Worm (Caenorhabditis elegans) whole organism, L1 larva: ENCODE results near the gene alh-2.

Source experiments
- F16B12.6 ChIP-seq: fragments of 150-350 bp; optimal IDR thresholded peaks from 2 replicates; lab custom pipeline; 2014; ENCODE audit warnings: missing biosample characterization, missing genetic modification characterization
- Y116A8C.19 ChIP-seq: sonication (generic microtip); optimal IDR thresholded peaks from 2 replicates; lab custom pipeline; 2016; ENCODE audit warnings: missing compliant biosample characterization, missing genetic modification characterization, borderline replicate concordance
- aha-1 ChIP-seq: fragments of 150-350 bp; optimal IDR thresholded peaks from 2 replicates; lab custom pipeline; 2014; ENCODE audit warnings: missing biosample characterization, missing genetic modification characterization
- alr-1 ChIP-seq: fragments of 200-800 bp; sonication (Bioruptor generic); optimal IDR thresholded peaks from 2 replicates; lab custom pipeline; 2018; ENCODE audit warnings: borderline replicate concordance, mild to moderate bottlenecking, missing genetic modification characterization, missing compliant biosample characterization
- ceh-63 ChIP-seq: fragments of 200-800 bp; sonication (Bioruptor generic); optimal IDR thresholded peaks from 2 replicates; lab custom pipeline; 2018; ENCODE audit warnings: mild to moderate bottlenecking, missing genetic modification characterization, missing compliant biosample characterization
- ceh-8 ChIP-seq: fragments of 200-800 bp; sonication (Bioruptor generic); optimal IDR thresholded peaks from 2 replicates; lab custom pipeline; 2018; ENCODE audit warnings: mild to moderate bottlenecking, missing genetic modification characterization, moderate library complexity, missing compliant biosample characterization
- ceh-82 ChIP-seq, 3 experiments: fragments of 150-350 bp in 1 of 3; sonication (generic microtip) in 2 of 3; optimal IDR thresholded peaks; 2 replicates each; lab custom pipeline; 2014 to 2017; ENCODE audit warnings: missing biosample characterization in 3 of 3, missing genetic modification characterization in 3 of 3
- ceh-90 ChIP-seq: sonication (generic microtip); optimal IDR thresholded peaks from 2 replicates; lab custom pipeline; 2016; ENCODE audit warnings: missing genetic modification characterization, missing compliant biosample characterization
- dpl-1 ChIP-seq, 3 experiments: fragments of 150-350 bp in 2 of 3; sonication (generic microtip) in 1 of 3; optimal IDR thresholded peaks; 2 replicates each; lab custom pipeline; 2014 to 2017; ENCODE audit warnings: missing biosample characterization in 3 of 3, missing genetic modification characterization in 3 of 3, missing genetic modification reagents in 3 of 3
- efl-1 ChIP-seq, 4 experiments: fragments of 150-350 bp; optimal IDR thresholded peaks in 3 of 4; peaks in 1 of 4; 1 replicate in 1 of 4; 2 replicates in 3 of 4; lab custom pipeline; 2014; ENCODE audit warnings: missing biosample characterization in 2 of 4, missing genetic modification characterization in 2 of 4, missing genetic modification reagents in 2 of 4
- egl-27 ChIP-seq, 2 experiments: fragments of 150-350 bp in 1 of 2; sonication (generic microtip); optimal IDR thresholded peaks; 3 replicates each; lab custom pipeline; 2017 to 2018; ENCODE audit warnings: missing biosample characterization in 2 of 2, missing genetic modification characterization in 2 of 2, missing genetic modification reagents in 2 of 2
- elt-2 ChIP-seq: sonication (generic microtip); optimal IDR thresholded peaks from 2 replicates; lab custom pipeline; 2016; ENCODE audit warnings: missing genetic modification characterization, mild to moderate bottlenecking, inconsistent platforms, missing compliant biosample characterization, missing genetic modification reagents
- ets-5 ChIP-seq: fragments of 200-800 bp; sonication (Bioruptor generic); IDR thresholded peaks from 2 replicates; pipeline ENCODE4 v1.3.6; 2022; ENCODE audit warnings: missing genetic modification characterization, missing compliant biosample characterization
- fkh-4 ChIP-seq: sonication (generic microtip); optimal IDR thresholded peaks from 2 replicates; lab custom pipeline; 2016; ENCODE audit warnings: missing compliant biosample characterization, missing genetic modification characterization, borderline replicate concordance
- fkh-8 ChIP-seq: sonication (generic microtip); optimal IDR thresholded peaks from 2 replicates; lab custom pipeline; 2016; ENCODE audit warnings: mild to moderate bottlenecking, missing genetic modification characterization, missing compliant biosample characterization
- fos-1 ChIP-seq: fragments of 150-350 bp; optimal IDR thresholded peaks from 2 replicates; lab custom pipeline; 2014; ENCODE audit warnings: missing biosample characterization, missing genetic modification characterization
- grh-1 ChIP-seq: fragments of 200-800 bp; sonication (Bioruptor generic); IDR thresholded peaks from 2 replicates; pipeline ENCODE4 v1.3.6; 2022; ENCODE audit warnings: missing genetic modification reagents, missing genetic modification characterization, missing compliant biosample characterization
- hlh-17 ChIP-seq: fragments of 200-800 bp; sonication (Bioruptor generic); optimal IDR thresholded peaks from 2 replicates; lab custom pipeline; 2018; ENCODE audit warnings: missing genetic modification characterization, mild to moderate bottlenecking, missing compliant biosample characterization, moderate library complexity, borderline replicate concordance
- hpl-2 ChIP-seq: fragments of 150-350 bp; optimal IDR thresholded peaks from 2 replicates; lab custom pipeline; 2014; ENCODE audit warnings: missing biosample characterization, missing genetic modification reagents, missing genetic modification characterization
- isw-1 ChIP-seq: fragments of 200-800 bp; sonication (Bioruptor generic); IDR thresholded peaks from 2 replicates; pipeline ENCODE4 v1.3.6; 2022; ENCODE audit warnings: missing genetic modification characterization, missing compliant biosample characterization
- lin-13 ChIP-seq: fragments of 150-350 bp; optimal IDR thresholded peaks from 2 replicates; lab custom pipeline; 2014; ENCODE audit warnings: missing biosample characterization, missing genetic modification reagents, missing genetic modification characterization
- lir-3 ChIP-seq: sonication (generic microtip); optimal IDR thresholded peaks from 2 replicates; lab custom pipeline; 2016; ENCODE audit warnings: mild to moderate bottlenecking, missing genetic modification characterization, moderate library complexity, missing compliant biosample characterization; ENCODE audit not compliant: poor library complexity
- nhr-11 ChIP-seq: fragments of 150-350 bp; optimal IDR thresholded peaks from 2 replicates; lab custom pipeline; 2014; ENCODE audit warnings: missing biosample characterization, missing genetic modification characterization
- nhr-12 ChIP-seq: sonication (generic microtip); optimal IDR thresholded peaks from 2 replicates; lab custom pipeline; 2017; ENCODE audit warnings: missing biosample characterization, missing genetic modification characterization
- nhr-19 ChIP-seq: fragments of 200-800 bp; sonication (Bioruptor generic); conservative IDR thresholded peaks from 2 replicates; pipeline ENCODE4 v1.3.6; 2022; ENCODE audit warnings: missing genetic modification characterization, missing compliant biosample characterization
- nhr-237 ChIP-seq: fragments of 150-350 bp; optimal IDR thresholded peaks from 2 replicates; lab custom pipeline; 2014; ENCODE audit warnings: missing biosample characterization, missing genetic modification characterization
- nhr-28 ChIP-seq: fragments of 150-350 bp; optimal IDR thresholded peaks from 2 replicates; lab custom pipeline; 2014; ENCODE audit warnings: missing biosample characterization, missing genetic modification characterization
- nhr-71 ChIP-seq: sonication (generic microtip); optimal IDR thresholded peaks from 2 replicates; lab custom pipeline; 2016; ENCODE audit warnings: mild to moderate bottlenecking, missing genetic modification characterization, moderate library complexity, missing compliant biosample characterization
- nhr-85 ChIP-seq: sonication (generic microtip); peaks from one replicate; lab custom pipeline; 2016; ENCODE audit warnings: missing genetic modification characterization, inconsistent platforms, missing compliant biosample characterization
- pag-3 ChIP-seq: sonication (generic microtip); optimal IDR thresholded peaks from 2 replicates; lab custom pipeline; 2017; ENCODE audit warnings: missing genetic modification characterization, mild to moderate bottlenecking, missing compliant biosample characterization, antibody characterized with exemption, borderline replicate concordance; ENCODE audit not compliant: insufficient read depth
- pax-3 ChIP-seq: fragments of 200-800 bp; sonication (Bioruptor generic); optimal IDR thresholded peaks from 2 replicates; lab custom pipeline; 2018; ENCODE audit warnings: mild to moderate bottlenecking, missing genetic modification characterization, moderate library complexity, missing compliant biosample characterization
- rnt-1 ChIP-seq: sonication (generic microtip); optimal IDR thresholded peaks from 2 replicates; lab custom pipeline; 2016; ENCODE audit warnings: mild to moderate bottlenecking, missing genetic modification characterization, moderate library complexity, missing compliant biosample characterization
- skn-1 ChIP-seq: fragments of 150-350 bp; optimal IDR thresholded peaks from 2 replicates; lab custom pipeline; 2014; ENCODE audit warnings: missing biosample characterization, missing genetic modification characterization
- snpc-4 ChIP-seq: fragments of 150-350 bp; optimal IDR thresholded peaks from 2 replicates; lab custom pipeline; 2014; ENCODE audit warnings: missing biosample characterization, missing genetic modification characterization
- sptf-1 ChIP-seq: fragments of 150-350 bp; optimal IDR thresholded peaks from 2 replicates; lab custom pipeline; 2014; ENCODE audit warnings: missing biosample characterization, missing genetic modification characterization
- swsn-7 ChIP-seq: sonication (generic microtip); optimal IDR thresholded peaks from 2 replicates; lab custom pipeline; 2016; ENCODE audit warnings: missing genetic modification characterization, missing compliant biosample characterization
- tbx-2 ChIP-seq: sonication (generic microtip); optimal IDR thresholded peaks from 2 replicates; lab custom pipeline; 2016; ENCODE audit warnings: missing genetic modification characterization, missing compliant biosample characterization
- tlp-1 ChIP-seq: fragments of 150-350 bp; optimal IDR thresholded peaks from 2 replicates; lab custom pipeline; 2014; ENCODE audit warnings: missing biosample characterization, missing genetic modification characterization
- unc-130 ChIP-seq: fragments of 150-350 bp; optimal IDR thresholded peaks from 2 replicates; lab custom pipeline; 2017; ENCODE audit warnings: missing biosample characterization, missing genetic modification characterization, inconsistent platforms
- unc-30 ChIP-seq: sonication (generic microtip); optimal IDR thresholded peaks from 2 replicates; lab custom pipeline; 2017; ENCODE audit warnings: missing biosample characterization, missing genetic modification characterization
- unc-62 ChIP-seq: fragments of 150-350 bp; optimal IDR thresholded peaks from 2 replicates; lab custom pipeline; 2014; ENCODE audit warnings: missing biosample characterization, missing genetic modification reagents, missing genetic modification characterization
- unc-98 ChIP-seq: fragments of 200-800 bp; sonication (Bioruptor generic); IDR thresholded peaks from 2 replicates; pipeline ENCODE4 v1.3.6; 2022; ENCODE audit warnings: missing genetic modification characterization, missing compliant biosample characterization
- vab-15 ChIP-seq: sonication (generic microtip); optimal IDR thresholded peaks from 2 replicates; lab custom pipeline; 2017; ENCODE audit warnings: missing genotype, mild to moderate bottlenecking, missing genetic modification characterization, missing compliant biosample characterization
- xbp-1 ChIP-seq: sonication (generic microtip); optimal IDR thresholded peaks from 2 replicates; lab custom pipeline; 2016; ENCODE audit warnings: missing genetic modification characterization, missing compliant biosample characterization
- zag-1 ChIP-seq: fragments of 150-350 bp; optimal IDR thresholded peaks from 2 replicates; lab custom pipeline; 2014; ENCODE audit warnings: missing biosample characterization, missing genetic modification characterization
- zip-4 ChIP-seq: fragments of 200-800 bp; sonication (Bioruptor generic); optimal IDR thresholded peaks from 2 replicates; lab custom pipeline; 2018; ENCODE audit warnings: mild to moderate bottlenecking, missing genetic modification characterization, moderate library complexity, missing compliant biosample characterization
- ztf-4 ChIP-seq: fragments of 150-350 bp; optimal IDR thresholded peaks from 2 replicates; lab custom pipeline; 2014; ENCODE audit warnings: missing biosample characterization, missing genetic modification characterization

The alh-2 gene

ce11 chrV:1627269-1627668, 16.7 kb upstream of the alh-2 start (continued):
- TF ChIP-seq snpc-4 (tag; lab: Kevin White, UChicago): no peak
- no peak for TF ChIP-seq unc-130 (tag; lab: Kevin White, UChicago)
- TF ChIP-seq hlh-17: no peak
- TF ChIP-seq nhr-85 (tag; lab: Kevin White, UChicago): peak; percentile 87
- TF ChIP-seq nhr-237 (tag; lab: Kevin White, UChicago): no peak
- TF ChIP-seq pax-3 (tag; lab: Kevin White, UChicago): no peak
- no peak for TF ChIP-seq egl-27 (tag; optimal IDR thresholded peaks at IDR 0.05; lab: Kevin White, UChicago)
- no peak for TF ChIP-seq ceh-8 (GFP tag; lab: Kevin White, UChicago)
- TF ChIP-seq tbx-2 (tag; lab: Kevin White, UChicago): peak; percentile 45
- peak; percentile 21; the same call in 1 of the 2 replicates for TF ChIP-seq nhr-19
- TF ChIP-seq Y116A8C.19 (tag; lab: Kevin White, UChicago): no peak
- TF ChIP-seq unc-98 (GFP tag; lab: Robert Waterston, UW): no peak
- no peak for TF ChIP-seq fos-1
- no peak for TF ChIP-seq tlp-1 (tag; lab: Kevin White, UChicago)
- no peak for TF ChIP-seq ets-5
- TF ChIP-seq skn-1: peak; percentile 81
- no peak for TF ChIP-seq F16B12.6 (tag; lab: Kevin White, UChicago)
- peak; percentile 67 for TF ChIP-seq nhr-71
- peak; percentile 30 for TF ChIP-seq fkh-8 (tag; lab: Kevin White, UChicago)
- TF ChIP-seq zip-4 (GFP tag; lab: Kevin White, UChicago): no peak
- no peak for TF ChIP-seq nhr-12 (tag; lab: Kevin White, UChicago)
- TF ChIP-seq aha-1 (tag; lab: Kevin White, UChicago): no peak
- TF ChIP-seq swsn-7 (tag; lab: Kevin White, UChicago): no peak
- no peak for TF ChIP-seq xbp-1 (tag; lab: Kevin White, UChicago)
- no peak for TF ChIP-seq ceh-63 (GFP tag; lab: Kevin White, UChicago)
- peak in 2 of 3 experiments; percentile 3 for TF ChIP-seq dpl-1 (GFP tag; optimal IDR thresholded peaks at IDR 0.05; lab: Kevin White, UChicago)
- no peak for TF ChIP-seq lir-3 (tag; lab: Kevin White, UChicago)
- TF ChIP-seq alr-1 (tag; lab: Kevin White, UChicago): no peak
- no peak for TF ChIP-seq lin-13 (GFP tag; lab: Kevin White, UChicago)
- TF ChIP-seq rnt-1 (tag; lab: Kevin White, UChicago): no peak
- no peak for TF ChIP-seq unc-30 (tag; lab: Kevin White, UChicago)
- no peak for TF ChIP-seq elt-2 (tag; lab: Kevin White, UChicago)
- no peak for TF ChIP-seq grh-1 (GFP tag; lab: Robert Waterston, UW)
- peak; percentile 53 for TF ChIP-seq ztf-4 (tag; lab: Kevin White, UChicago)
- TF ChIP-seq ceh-90 (tag; lab: Kevin White, UChicago): no peak
- TF ChIP-seq pag-3 (tag; lab: Kevin White, UChicago): no peak
- TF ChIP-seq unc-62: no peak
- TF ChIP-seq ceh-82 (tag; optimal IDR thresholded peaks at IDR 0.05; lab: Kevin White, UChicago): peak in 2 of 3 experiments; percentile 10 to 17
- peak; percentile 3 for TF ChIP-seq nhr-11
- TF ChIP-seq efl-1 (optimal IDR thresholded peaks at IDR 0.05; lab: Kevin White, UChicago): peak; percentile 5 to 6
- no peak for TF ChIP-seq efl-1 (GFP tag; optimal IDR thresholded peaks at IDR 0.05 in 1 of 2; lab: Kevin White, UChicago)
- no peak for TF ChIP-seq sptf-1 (tag; lab: Kevin White, UChicago)
- TF ChIP-seq nhr-28 (tag; lab: Kevin White, UChicago): peak; percentile 83
- no peak for TF ChIP-seq vab-15 (tag; lab: Kevin White, UChicago)
- TF ChIP-seq isw-1: no peak
- TF ChIP-seq hpl-2 (GFP tag; lab: Kevin White, UChicago): no peak
- no peak for TF ChIP-seq zag-1 (tag; lab: Kevin White, UChicago)
- TF ChIP-seq fkh-4 (tag; lab: Kevin White, UChicago): no peak
